Worm (Caenorhabditis elegans): Measurements from ENCODE around the gene ZK354.2.
A peak's percentile ranks its signal among the peaks of the same experiment; 100 is the strongest.

ZK354.2 gene

DNA sequence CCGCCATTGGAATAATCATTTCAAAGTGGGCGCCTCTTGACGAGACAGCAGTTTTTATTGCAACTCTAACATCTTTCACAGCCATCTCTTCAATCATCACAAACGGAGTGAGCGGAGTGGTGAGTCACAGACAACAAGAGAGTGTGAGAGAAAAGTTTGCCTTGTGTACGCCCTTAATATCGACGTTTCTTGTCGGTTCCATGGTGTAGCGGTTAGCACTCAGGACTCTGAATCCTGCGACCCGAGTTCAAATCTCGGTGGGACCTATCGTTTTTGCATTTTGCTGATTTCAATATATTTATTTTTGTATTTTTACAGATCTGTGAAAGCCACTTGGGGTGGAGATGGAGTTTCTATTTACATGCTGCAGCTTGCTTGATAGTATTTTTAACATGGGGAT is 21.3 kb downstream of the ZK354.2 start (continued):
- TF ChIP-seq ztf-18 (tag; optimal IDR thresholded peaks at IDR 0.05) (peak; percentile 55), let-607 (tag; optimal IDR thresholded peaks at IDR 0.05) (peak in 1 of 2 experiments; percentile 45), let-526 (GFP tag; IDR thresholded peaks at IDR 0.05) (peak; percentile 81; the same call in 1 of the 2 replicates), Y95B8A.8 (GFP tag; IDR thresholded peaks at IDR 0.05) (no peak), aptf-2 (GFP tag; conservative IDR thresholded peaks at IDR 0.05) (no peak), ztf-26 (tag; optimal IDR thresholded peaks at IDR 0.05) (peak; percentile 21), nfya-1 (tag; optimal IDR thresholded peaks at IDR 0.05; ENCODE audit: borderline replicate concordance, insufficient read depth) (no peak), nfya-2 (GFP tag; IDR thresholded peaks at IDR 0.05) (no peak), tlf-1 (GFP tag; optimal IDR thresholded peaks at IDR 0.05) (peak; percentile 1), aptf-3 (GFP tag; IDR thresholded peaks at IDR 0.05) (no peak), rcor-1 (GFP tag; IDR thresholded peaks at IDR 0.05) (peak; percentile 77), C06A6.2 (GFP tag; conservative IDR thresholded peaks at IDR 0.05) (no peak), sptf-2 (GFP tag; optimal IDR thresholded peaks at IDR 0.05) (no peak), Y53F4B.3 (GFP tag; IDR thresholded peaks at IDR 0.05) (no peak), ceh-40 (GFP tag; IDR thresholded peaks at IDR 0.05) (no peak), nhr-120 (GFP tag; IDR thresholded peaks at IDR 0.05) (no peak), ztf-3 (GFP tag; optimal IDR thresholded peaks at IDR 0.05) (no peak), madf-3 (GFP tag; IDR thresholded peaks at IDR 0.05) (no peak), cebp-1 (GFP tag; IDR thresholded peaks at IDR 0.05) (no peak), cebp-1 (tag; optimal IDR thresholded peaks at IDR 0.05) (no peak), lsy-27 (tag; optimal IDR thresholded peaks at IDR 0.05; ENCODE audit: borderline replicate concordance, insufficient read depth) (peak; percentile 36), pbrm-1 (GFP tag; IDR thresholded peaks at IDR 0.05) (no peak), mxl-1 (tag; optimal IDR thresholded peaks at IDR 0.05) (no peak), D2030.7 (GFP tag; IDR thresholded peaks at IDR 0.05) (no peak), C17E4.6 (GFP tag; IDR thresholded peaks at IDR 0.05) (no peak), F10E7.11 (tag; optimal IDR thresholded peaks at IDR 0.05) (no peak), F37B4.10 (GFP tag; IDR thresholded peaks at IDR 0.05) (no peak), ekl-4 (GFP tag; IDR thresholded peaks at IDR 0.05) (no peak), nhr-90 (tag; optimal IDR thresholded peaks at IDR 0.05) (no peak), nhr-27 (tag; optimal IDR thresholded peaks at IDR 0.05) (no peak), ceh-58 (GFP tag; IDR thresholded peaks at IDR 0.05) (no peak), unc-130 (GFP tag; optimal IDR thresholded peaks at IDR 0.05) (no peak), snpc-3.4 (tag; optimal IDR thresholded peaks at IDR 0.05) (peak; percentile 24), lin-35 (GFP tag; optimal IDR thresholded peaks at IDR 0.05) (no peak), die-1 (tag; optimal IDR thresholded peaks at IDR 0.05) (peak; percentile 60), lin-54 (GFP tag; optimal IDR thresholded peaks at IDR 0.05) (no peak), hsf-1 (GFP tag; IDR thresholded peaks at IDR 0.05) (no peak), repo-1 (tag; optimal IDR thresholded peaks at IDR 0.05) (peak; percentile 35), ama-1 (optimal IDR thresholded peaks at IDR 0.05) (no peak), ama-1 (GFP tag; optimal IDR thresholded peaks at IDR 0.05) (peak in 1 of 2 experiments; percentile 66), mcd-1 (GFP tag; IDR thresholded peaks at IDR 0.05) (no peak), nhr-179 (tag; optimal IDR thresholded peaks at IDR 0.05) (no peak), lin-40 (tag; optimal IDR thresholded peaks at IDR 0.05) (peak; percentile 43), F57C9.4 (tag; optimal IDR thresholded peaks at IDR 0.05) (no peak), F23B12.7 (tag; optimal IDR thresholded peaks at IDR 0.05; ENCODE audit: insufficient read depth) (peak; percentile 89), T26A5.8 (tag; optimal IDR thresholded peaks at IDR 0.05) (no peak), hlh-26 (GFP tag; conservative IDR thresholded peaks at IDR 0.05) (no peak), Y53G8AR.9 (GFP tag; conservative IDR thresholded peaks at IDR 0.05) (no peak), ztf-25 (GFP tag; IDR thresholded peaks at IDR 0.05) (no peak), F52B5.7 (tag; optimal IDR thresholded peaks at IDR 0.05) (no peak)
